Fruit fly (Drosophila melanogaster) S2 (cell line): ENCODE results near the gene CanA-14F.

Experiments used
- CG8478 ChIP-seq: fragments of >200 bp; optimal IDR thresholded peaks from 2 replicates; lab custom pipeline; 2018
- CTCF ChIP-seq, 2 experiments: fragments of >200 bp; optimal IDR thresholded peaks; 2 replicates each; lab custom pipeline; 2018

- TF ChIP-seq CG8478 (lab: Kevin White, UChicago) (no peak), CTCF (optimal IDR thresholded peaks at IDR 0.05; lab: Kevin White, UChicago) (no peak)
Observed at dm6 chrX:16618724-16619123, 31.8 kb upstream of the CanA-14F start.
